Worm (Caenorhabditis elegans) whole organism, young adult: Measurements from ENCODE around the gene vha-15.

Experiments
- B0019.2 ChIP-seq: fragments of 200-800 bp; sonication (Bioruptor generic); conservative IDR thresholded peaks from 2 replicates; pipeline ENCODE4 v1.3.6; 2022; ENCODE audit warnings: missing genetic modification reagents, missing genetic modification characterization, missing compliant biosample characterization
- C06A6.2 ChIP-seq: fragments of 200-800 bp; sonication (Bioruptor generic); conservative IDR thresholded peaks from 2 replicates; pipeline ENCODE4 v1.3.6; 2022; ENCODE audit warnings: missing genetic modification characterization, missing compliant biosample characterization
- D2030.7 ChIP-seq: fragments of 200-800 bp; sonication (Bioruptor generic); IDR thresholded peaks from 2 replicates; pipeline ENCODE4 v1.3.6; 2022; ENCODE audit warnings: missing genetic modification reagents, missing genetic modification characterization, missing compliant biosample characterization
- F33H1.4 ChIP-seq: fragments of 200-800 bp; sonication (Bioruptor generic); IDR thresholded peaks from 2 replicates; pipeline ENCODE4 v1.3.6; 2022; ENCODE audit warnings: missing genetic modification reagents, missing genetic modification characterization, missing compliant biosample characterization
- F37B4.10 ChIP-seq: fragments of 200-800 bp; sonication (Bioruptor generic); IDR thresholded peaks from 2 replicates; pipeline ENCODE4 v1.3.6; 2022; ENCODE audit warnings: missing genetic modification characterization, missing compliant biosample characterization
- F39B2.1 ChIP-seq: fragments of 200-800 bp; sonication (Bioruptor generic); IDR thresholded peaks from 2 replicates; pipeline ENCODE4 v1.3.6; 2022; ENCODE audit warnings: missing genetic modification reagents, missing genetic modification characterization, missing compliant biosample characterization
- F57A8.1 ChIP-seq: fragments of 200-800 bp; sonication (Bioruptor generic); optimal IDR thresholded peaks from 2 replicates; lab custom pipeline; 2018; ENCODE audit warnings: mild to moderate bottlenecking, missing genetic modification characterization, moderate library complexity, missing compliant biosample characterization
- Y53G8AR.9 ChIP-seq: fragments of 200-800 bp; sonication (Bioruptor generic); conservative IDR thresholded peaks from 2 replicates; pipeline ENCODE4 v1.3.6; 2022; ENCODE audit warnings: missing genetic modification reagents, missing genetic modification characterization, missing compliant biosample characterization
- Y95B8A.8 ChIP-seq: fragments of 200-800 bp; sonication (Bioruptor generic); IDR thresholded peaks from 2 replicates; pipeline ENCODE4 v1.3.6; 2022; ENCODE audit warnings: missing genetic modification reagents, missing genetic modification characterization, missing compliant biosample characterization
- atf-7 ChIP-seq: sonication (generic microtip); optimal IDR thresholded peaks from 2 replicates; lab custom pipeline; 2017; ENCODE audit warnings: mild to moderate bottlenecking, missing genetic modification characterization, missing compliant biosample characterization
- attf-6 ChIP-seq: fragments of 200-800 bp; sonication (Bioruptor generic); IDR thresholded peaks from 2 replicates; pipeline ENCODE4 v1.3.6; 2022; ENCODE audit warnings: missing genetic modification reagents, missing genetic modification characterization, missing compliant biosample characterization
- ccch-3 ChIP-seq: fragments of 200-800 bp; sonication (Bioruptor generic); optimal IDR thresholded peaks from 2 replicates; lab custom pipeline; 2018; ENCODE audit warnings: mild to moderate bottlenecking, missing genetic modification characterization, missing compliant biosample characterization
- dpl-1 ChIP-seq: fragments of 150-350 bp; optimal IDR thresholded peaks from 2 replicates; lab custom pipeline; 2014; ENCODE audit warnings: missing biosample characterization, missing genetic modification reagents, missing genetic modification characterization
- egrh-3 ChIP-seq: fragments of 200-800 bp; sonication (Bioruptor generic); IDR thresholded peaks from 2 replicates; pipeline ENCODE4 v1.3.6; 2022; ENCODE audit warnings: missing genetic modification reagents, missing genetic modification characterization, missing compliant biosample characterization
- ekl-4 ChIP-seq: fragments of 200-800 bp; sonication (Bioruptor generic); IDR thresholded peaks from 2 replicates; pipeline ENCODE4 v1.3.6; 2022; ENCODE audit warnings: missing genetic modification reagents, missing genetic modification characterization, missing compliant biosample characterization
- hlh-26 ChIP-seq: fragments of 200-800 bp; sonication (Bioruptor generic); conservative IDR thresholded peaks from 2 replicates; pipeline ENCODE4 v1.3.6; 2022; ENCODE audit warnings: missing genetic modification reagents, missing genetic modification characterization, missing compliant biosample characterization
- hmg-1.2 ChIP-seq: fragments of 200-800 bp; sonication (Bioruptor generic); IDR thresholded peaks from 2 replicates; pipeline ENCODE4 v1.3.6; 2022; ENCODE audit warnings: missing genetic modification reagents, missing genetic modification characterization, missing compliant biosample characterization
- hmg-20 ChIP-seq: fragments of 200-800 bp; sonication (Bioruptor generic); IDR thresholded peaks from 2 replicates; pipeline ENCODE4 v1.3.6; 2022; ENCODE audit warnings: missing genetic modification reagents, missing genetic modification characterization, missing compliant biosample characterization
- lin-35 ChIP-seq, 3 experiments: fragments of 150-350 bp in 2 of 3; sonication (generic microtip) in 1 of 3; optimal IDR thresholded peaks; 2 replicates each; lab custom pipeline; 2014 to 2018; ENCODE audit warnings: missing biosample characterization in 3 of 3, missing genetic modification characterization in 3 of 3, missing genetic modification reagents in 3 of 3
- madf-3 ChIP-seq: fragments of 200-800 bp; sonication (Bioruptor generic); IDR thresholded peaks from 2 replicates; pipeline ENCODE4 v1.3.6; 2022; ENCODE audit warnings: missing genetic modification reagents, missing genetic modification characterization, missing compliant biosample characterization
- madf-8 ChIP-seq: fragments of 200-800 bp; sonication (Bioruptor generic); conservative IDR thresholded peaks from 2 replicates; pipeline ENCODE4 v1.3.6; 2022; ENCODE audit warnings: missing genetic modification reagents, missing genetic modification characterization, missing compliant biosample characterization
- nfya-2 ChIP-seq: fragments of 200-800 bp; sonication (Bioruptor generic); IDR thresholded peaks from 2 replicates; pipeline ENCODE4 v1.3.6; 2022; ENCODE audit warnings: missing genetic modification reagents, missing genetic modification characterization, missing compliant biosample characterization
- nhr-80 ChIP-seq: sonication (generic microtip); optimal IDR thresholded peaks from 2 replicates; lab custom pipeline; 2016; ENCODE audit warnings: missing genetic modification characterization, missing compliant biosample characterization
- sptf-2 ChIP-seq: fragments of 200-800 bp; sonication (Bioruptor generic); optimal IDR thresholded peaks from 2 replicates; lab custom pipeline; 2018; ENCODE audit warnings: mild to moderate bottlenecking, missing genetic modification characterization, missing compliant biosample characterization
- tbp1 ChIP-seq: fragments of 200-800 bp; sonication (Bioruptor generic); optimal IDR thresholded peaks from 2 replicates; lab custom pipeline; 2018; ENCODE audit warnings: mild to moderate bottlenecking, missing genetic modification characterization, missing compliant biosample characterization
- zfh-2 ChIP-seq: fragments of 200-800 bp; sonication (Bioruptor generic); conservative IDR thresholded peaks from 2 replicates; pipeline ENCODE4 v1.3.6; 2022; ENCODE audit warnings: missing genetic modification reagents, missing genetic modification characterization, missing compliant biosample characterization
- ztf-3 ChIP-seq: fragments of 200-800 bp; sonication (Bioruptor generic); optimal IDR thresholded peaks from 2 replicates; lab custom pipeline; 2018; ENCODE audit warnings: mild to moderate bottlenecking, missing genetic modification characterization, missing compliant biosample characterization

The vha-15 gene

DNA sequence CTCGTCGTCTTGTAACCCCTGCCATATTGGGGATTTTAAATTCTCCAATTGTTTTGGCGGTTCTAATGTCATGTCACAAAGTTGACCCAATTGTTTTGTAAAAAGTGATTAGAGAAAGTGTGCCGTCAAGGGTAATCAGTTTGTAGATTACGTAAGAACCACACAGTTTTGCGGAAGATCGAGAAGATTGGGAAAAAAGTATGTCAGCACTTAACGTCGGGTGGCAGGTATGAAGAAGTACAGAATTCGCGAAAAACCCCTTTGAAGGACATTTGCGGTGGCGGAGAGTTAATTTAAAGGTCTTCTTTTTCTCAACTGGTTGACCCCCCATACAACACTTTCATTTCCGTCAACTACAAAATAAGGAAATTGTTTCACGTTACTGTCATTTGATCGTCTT is 29.3 kb upstream of the vha-15 start (continued):
- TF ChIP-seq Y53G8AR.9 (GFP tag; lab: Robert Waterston, UW) = no peak
- TF ChIP-seq F33H1.4 (GFP tag; lab: Robert Waterston, UW) = no peak

- TF ChIP-seq tbp1 (GFP tag; lab: Kevin White, UChicago) (no peak), madf-3 (0 out of 2 replicates have a peak, but pooled peaks have one; percentile 8)
These were observed 27.5 kb upstream of the vha-15 start for ce11 chrX:2210164-2210563.

DNA sequence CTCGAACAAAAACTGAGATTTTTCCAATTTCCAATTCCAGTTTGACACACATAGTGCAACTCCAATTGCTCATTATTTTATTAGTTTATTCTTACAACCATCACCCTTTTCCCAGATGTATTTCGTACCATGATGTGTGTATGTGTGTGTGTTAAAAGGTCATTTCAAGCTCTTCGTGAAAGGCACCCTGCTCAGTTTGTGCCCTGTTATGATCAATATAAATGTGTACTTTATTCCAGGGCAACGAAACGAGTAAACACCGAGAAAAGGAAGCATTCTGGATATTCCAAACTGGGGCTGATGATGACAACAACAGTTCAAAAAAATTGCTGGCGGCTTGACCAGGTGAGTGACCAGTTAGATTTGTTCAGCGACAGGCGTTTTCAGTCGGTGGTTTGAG is 27.0 kb upstream of the vha-15 start, which contains the start of gene peb-1:
Gene peb-1, plus strand, starts transcription at position 301 of the 400 bp plus-strand sequence.
- TF ChIP-seq F37B4.10 (GFP tag; lab: Robert Waterston, UW) (no peak), F33H1.4 (GFP tag; lab: Robert Waterston, UW) (no peak), D2030.7 (no peak), hmg-1.2 (no peak), dpl-1 (GFP tag; lab: Kevin White, UChicago) (no peak), F57A8.1 (GFP tag; lab: Kevin White, UChicago) (no peak), ccch-3 (no peak), sptf-2 (GFP tag; lab: Kevin White, UChicago) (no peak), attf-6 (GFP tag; lab: Robert Waterston, UW) (no peak), F39B2.1 (GFP tag; lab: Robert Waterston, UW) (no peak), B0019.2 (GFP tag; lab: Robert Waterston, UW) (no peak), Y95B8A.8 (GFP tag; lab: Robert Waterston, UW) (no peak), hlh-26 (GFP tag; lab: Robert Waterston, UW) (no peak), hmg-20 (no peak), C06A6.2 (GFP tag; lab: Robert Waterston, UW) (no peak)

DNA sequence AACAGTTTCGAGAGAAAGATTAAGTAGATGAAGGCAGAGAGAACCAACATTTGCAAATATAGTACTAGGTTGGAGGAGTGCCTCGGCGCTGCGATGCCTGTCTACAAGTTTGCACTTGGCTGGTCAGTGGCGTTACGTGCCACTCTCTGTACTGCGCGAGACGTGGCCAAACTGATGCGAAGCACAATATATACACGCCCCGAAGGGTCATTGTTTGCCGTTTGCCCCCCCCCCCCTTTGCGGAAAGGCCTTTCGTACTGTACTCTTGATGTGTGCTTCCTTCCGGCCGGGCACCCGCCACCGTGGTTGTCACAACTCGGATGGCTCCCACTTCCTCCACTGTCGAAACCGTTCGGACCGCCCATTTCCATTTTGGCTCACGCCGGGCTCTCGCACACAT is 25.6 kb upstream of the vha-15 start:
- TF ChIP-seq nfya-2 (GFP tag; lab: Robert Waterston, UW) (no peak), zfh-2 (GFP tag; lab: Robert Waterston, UW) (0 out of 2 replicates have a peak, but pooled peaks have one; percentile 13)

DNA sequence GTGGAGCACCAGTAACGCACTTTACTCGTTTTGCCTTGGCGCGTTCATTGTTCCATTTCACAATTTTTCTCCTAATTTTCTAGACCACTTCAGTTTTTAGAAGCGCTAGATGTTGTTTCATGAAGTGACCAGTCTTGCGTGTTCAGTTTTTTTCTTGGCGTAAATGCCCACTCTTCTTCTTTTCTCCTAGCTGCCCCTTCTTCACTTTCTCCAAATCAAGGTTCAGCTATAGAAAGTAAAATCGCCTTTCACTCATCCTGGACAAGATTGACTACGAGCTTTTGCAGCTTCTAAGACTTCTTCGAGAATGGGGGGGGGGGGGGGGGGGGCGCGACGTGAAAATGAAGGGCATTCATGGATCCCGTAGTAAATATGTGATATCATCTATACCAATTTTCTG is 25.0 kb upstream of the vha-15 start:
- TF ChIP-seq ztf-3 = no peak

- TF ChIP-seq lin-35 (GFP tag; optimal IDR thresholded peaks at IDR 0.05; lab: Kevin White, UChicago) (no peak), egrh-3 (GFP tag; lab: Robert Waterston, UW) (peak; percentile 78; the same call in 1 of the 2 replicates), nhr-80 (tag; lab: Kevin White, UChicago) (peak; percentile 16), atf-7 (tag; lab: Kevin White, UChicago) (no peak), madf-8 (GFP tag; lab: Robert Waterston, UW) (no peak), ekl-4 (GFP tag; lab: Robert Waterston, UW) (0 out of 2 replicates have a peak, but pooled peaks have one; percentile 28), F37B4.10 (GFP tag; lab: Robert Waterston, UW) (0 out of 2 replicates have a peak, but pooled peaks have one; percentile 18), F57A8.1 (GFP tag; lab: Kevin White, UChicago) (no peak), zfh-2 (GFP tag; lab: Robert Waterston, UW) (peak; percentile 85)
These were observed 24.0 kb upstream of the vha-15 start for ce11 chrX:2213400-2214362.
